Worm (Caenorhabditis elegans): ENCODE data around the gene ins-3.

DNA sequence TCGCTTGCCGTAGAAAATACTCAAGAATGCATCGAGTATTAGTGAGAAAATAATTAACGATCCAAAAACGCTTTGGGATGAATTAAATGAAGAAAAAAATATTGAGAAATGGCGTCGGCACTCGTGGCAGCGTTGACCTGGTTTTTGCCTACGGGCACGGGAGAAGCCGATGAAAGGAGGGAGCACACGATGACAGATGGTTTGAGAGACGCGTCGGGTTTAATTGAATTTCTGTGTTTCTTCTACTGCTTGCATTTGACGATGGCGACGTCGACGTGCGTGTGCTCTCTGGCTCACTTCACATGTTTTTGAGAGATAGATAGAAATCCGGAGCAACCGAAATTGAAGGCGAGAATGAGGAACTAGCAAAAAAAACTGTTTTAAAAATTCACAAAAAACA, 39.9 kb downstream of the ins-3 start:
- TF ChIP-seq him-1 (tag; optimal IDR thresholded peaks at IDR 0.05) (no peak), dao-5 (tag; optimal IDR thresholded peaks at IDR 0.05) (no peak)

Measured in whole organism, L4/young adult.